Fruit fly (Drosophila melanogaster): Measurements from ENCODE around the gene PolG1.

- TF ChIP-seq Sin3A (optimal IDR thresholded peaks at IDR 0.05) (no peak), insv (optimal IDR thresholded peaks at IDR 0.05) (no peak), Myc (optimal IDR thresholded peaks at IDR 0.05) (no peak), h (optimal IDR thresholded peaks at IDR 0.05) (no peak), psq (optimal IDR thresholded peaks at IDR 0.05) (no peak), ttk (optimal IDR thresholded peaks at IDR 0.05) (no peak)
These were observed 23.5 kb upstream of the PolG1 start for dm6 chr2L:13851098-13851497.

Measured in Kc167 (cell line).